Fruit fly (Drosophila melanogaster) whole organism, embryonic: Measurements from ENCODE around the gene CG7656.

Experiments
- BEAF-32 ChIP-seq: fragments of 200-800 bp; sonication (Bioruptor generic); optimal IDR thresholded peaks from 3 replicates; lab custom pipeline; 2017; ENCODE audit warnings: missing biosample characterization, missing genetic modification characterization, mild to moderate bottlenecking, moderate library complexity, missing genetic modification reagents
- Bdp1 ChIP-seq: fragments of 200-800 bp; sonication (Bioruptor generic); optimal IDR thresholded peaks from 3 replicates; lab custom pipeline; 2016; ENCODE audit warnings: missing biosample characterization, missing genetic modification characterization
- CG10209 ChIP-seq: fragments of 200-800 bp; sonication (Bioruptor generic); optimal IDR thresholded peaks from 3 replicates; lab custom pipeline; 2017; ENCODE audit warnings: missing biosample characterization, mild to moderate bottlenecking, missing genetic modification characterization, missing genetic modification reagents
- CG10654 ChIP-seq: fragments of 200-800 bp; sonication (Bioruptor generic); optimal IDR thresholded peaks from 2 replicates; lab custom pipeline; 2016; ENCODE audit warnings: missing biosample characterization, missing genetic modification characterization
- CG11696 ChIP-seq: fragments of 200-800 bp; sonication (Bioruptor generic); IDR thresholded peaks from 2 replicates; pipeline ENCODE4 v1.3.6; 2022; ENCODE audit warnings: missing biosample characterization, missing genetic modification characterization
- CG13624 ChIP-seq: fragments of 200-800 bp; sonication (Bioruptor generic); optimal IDR thresholded peaks from 2 replicates; lab custom pipeline; 2016; ENCODE audit warnings: missing biosample characterization, missing genetic modification characterization
- CG15011 ChIP-seq: fragments of 200-800 bp; sonication (Bioruptor generic); optimal IDR thresholded peaks from 3 replicates; lab custom pipeline; 2018; ENCODE audit warnings: missing biosample characterization, mild to moderate bottlenecking, missing genetic modification characterization
- CG18011 ChIP-seq: fragments of 200-800 bp; sonication (Bioruptor generic); optimal IDR thresholded peaks from 2 replicates; lab custom pipeline; 2017; ENCODE audit warnings: missing biosample characterization, missing genetic modification characterization, mild to moderate bottlenecking, moderate library complexity, missing genotype
- CG2199 ChIP-seq: fragments of 200-800 bp; sonication (Bioruptor generic); IDR thresholded peaks from 3 replicates; pipeline ENCODE4 v1.3.6; 2022; ENCODE audit warnings: missing biosample characterization, missing genetic modification characterization
- CG3281 ChIP-seq: fragments of 200-800 bp; sonication (Bioruptor generic); optimal IDR thresholded peaks from 3 replicates; lab custom pipeline; 2017; ENCODE audit warnings: missing biosample characterization, mild to moderate bottlenecking, missing genetic modification characterization
- CG33213 ChIP-seq: fragments of 200-800 bp; sonication (Bioruptor generic); optimal IDR thresholded peaks from 3 replicates; lab custom pipeline; 2016; ENCODE audit warnings: missing biosample characterization, missing genetic modification characterization
- CG4328 ChIP-seq: fragments of 200-800 bp; sonication (Bioruptor generic); optimal IDR thresholded peaks from 3 replicates; lab custom pipeline; 2017; ENCODE audit warnings: missing biosample characterization, missing genetic modification reagents, missing genetic modification characterization
- CG5180 ChIP-seq: fragments of 200-800 bp; sonication (Bioruptor generic); optimal IDR thresholded peaks from 3 replicates; lab custom pipeline; 2017; ENCODE audit warnings: missing biosample characterization, missing genetic modification characterization, mild to moderate bottlenecking, moderate library complexity, missing genetic modification reagents
- CG8281 ChIP-seq: fragments of 200-800 bp; sonication (Bioruptor generic); optimal IDR thresholded peaks from 2 replicates; lab custom pipeline; 2018; ENCODE audit warnings: missing biosample characterization, mild to moderate bottlenecking, missing genetic modification characterization, moderate library complexity
- CG8359 ChIP-seq: fragments of 200-800 bp; sonication (Bioruptor generic); optimal IDR thresholded peaks from 2 replicates; lab custom pipeline; 2017; ENCODE audit warnings: missing biosample characterization, mild to moderate bottlenecking, missing genetic modification characterization, borderline replicate concordance
- CG9876 ChIP-seq: fragments of 200-800 bp; sonication (Bioruptor generic); optimal IDR thresholded peaks from 2 replicates; lab custom pipeline; 2016; ENCODE audit warnings: missing biosample characterization, missing genetic modification characterization
- D ChIP-seq, 2 experiments: fragments of 200-800 bp in 1 of 2; fragments of >200 bp in 1 of 2; sonication (Bioruptor generic) in 1 of 2; optimal IDR thresholded peaks; 2 replicates in 1 of 2; 3 replicates in 1 of 2; lab custom pipeline; 2017; ENCODE audit warnings: mild to moderate bottlenecking in 1 of 2, missing biosample characterization in 1 of 2, missing genetic modification characterization in 1 of 2, missing genetic modification reagents in 1 of 2
- Dp ChIP-seq: fragments of 200-800 bp; sonication (Bioruptor generic); optimal IDR thresholded peaks from 2 replicates; lab custom pipeline; 2018; ENCODE audit warnings: missing biosample characterization, mild to moderate bottlenecking, missing genetic modification characterization, moderate library complexity
- HLHmδ ChIP-seq: fragments of 200-800 bp; sonication (Bioruptor generic); optimal IDR thresholded peaks from 2 replicates; lab custom pipeline; 2018; ENCODE audit warnings: missing biosample characterization, mild to moderate bottlenecking, missing genetic modification characterization, moderate library complexity
- Hand ChIP-seq: fragments of 200-800 bp; sonication (Bioruptor generic); optimal IDR thresholded peaks from 2 replicates; lab custom pipeline; 2017; ENCODE audit warnings: mild to moderate bottlenecking, missing biosample characterization, missing genetic modification reagents, missing genetic modification characterization
- Jarid2 ChIP-seq: fragments of 200-800 bp; sonication (Bioruptor generic); optimal IDR thresholded peaks from 3 replicates; lab custom pipeline; 2017; ENCODE audit warnings: mild to moderate bottlenecking, missing biosample characterization, missing genetic modification reagents, missing genetic modification characterization
- Kr ChIP-seq: fragments of 200-800 bp; sonication (Bioruptor generic); optimal IDR thresholded peaks from 2 replicates; lab custom pipeline; 2017; ENCODE audit warnings: missing biosample characterization, mild to moderate bottlenecking, missing genetic modification characterization
- Med ChIP-seq: fragments of 200-800 bp; sonication (Bioruptor generic); peaks from one replicate; lab custom pipeline; 2016; ENCODE audit warnings: missing biosample characterization, missing genetic modification characterization, mild to moderate bottlenecking, inconsistent platforms, moderate library complexity
- Mrtf ChIP-seq: fragments of 200-800 bp; sonication (Bioruptor generic); IDR thresholded peaks from 3 replicates; pipeline ENCODE4 v1.3.6; 2022; ENCODE audit warnings: missing biosample characterization, missing genetic modification characterization
- Optix ChIP-seq: fragments of 200-800 bp; sonication (Bioruptor generic); IDR thresholded peaks from 3 replicates; pipeline ENCODE4 v1.3.6; 2022; ENCODE audit warnings: missing biosample characterization, missing genetic modification characterization
- Pdp1 ChIP-seq, 2 experiments: fragments of 200-800 bp; sonication (Bioruptor generic); optimal IDR thresholded peaks; 3 replicates each; lab custom pipeline; 2016; ENCODE audit warnings: missing biosample characterization in 2 of 2, missing genetic modification characterization in 2 of 2, mild to moderate bottlenecking in 1 of 2, moderate library complexity in 1 of 2
- Rx ChIP-seq: fragments of 200-800 bp; sonication (Bioruptor generic); IDR thresholded peaks from 2 replicates; pipeline ENCODE4 v1.3.6; 2022; ENCODE audit warnings: missing biosample characterization, missing genetic modification characterization
- Sox102F ChIP-seq: fragments of 200-800 bp; sonication (Bioruptor generic); optimal IDR thresholded peaks from 2 replicates; lab custom pipeline; 2018; ENCODE audit warnings: missing biosample characterization, mild to moderate bottlenecking, missing genetic modification characterization, moderate library complexity
- Sry-δ ChIP-seq: fragments of 200-800 bp; sonication (Bioruptor generic); optimal IDR thresholded peaks from 2 replicates; lab custom pipeline; 2016; ENCODE audit warnings: missing biosample characterization, missing genetic modification characterization
- Stat92E ChIP-seq, 3 experiments: fragments of >200 bp in 2 of 3; fragments of 200-800 bp in 1 of 3; sonication (Bioruptor generic) in 1 of 3; optimal IDR thresholded peaks; 2 replicates each; lab custom pipeline; 2017 to 2019; ENCODE audit warnings: missing biosample characterization in 3 of 3, missing genetic modification characterization in 3 of 3, mild to moderate bottlenecking in 1 of 3, moderate library complexity in 1 of 3
- ab ChIP-seq: fragments of 200-800 bp; sonication (Bioruptor generic); optimal IDR thresholded peaks from 2 replicates; lab custom pipeline; 2016; ENCODE audit warnings: missing biosample characterization, missing genetic modification characterization
- ap ChIP-seq: fragments of 200-800 bp; sonication (Bioruptor generic); IDR thresholded peaks from 2 replicates; pipeline ENCODE4 v1.3.6; 2022; ENCODE audit warnings: missing biosample characterization, missing genetic modification characterization
- ato ChIP-seq: fragments of 200-800 bp; sonication (Bioruptor generic); IDR thresholded peaks from 2 replicates; pipeline ENCODE4 v1.3.6; 2022; ENCODE audit warnings: missing biosample characterization, missing genetic modification characterization; ENCODE audit not compliant: partially characterized antibody
- caup ChIP-seq: fragments of 200-800 bp; sonication (Bioruptor generic); optimal IDR thresholded peaks from 3 replicates; lab custom pipeline; 2017; ENCODE audit warnings: missing biosample characterization, mild to moderate bottlenecking, missing genetic modification characterization, moderate library complexity; ENCODE audit not compliant: severe bottlenecking
- chif ChIP-seq, 2 experiments: fragments of 200-800 bp; sonication (Bioruptor generic); optimal IDR thresholded peaks; 3 replicates each; lab custom pipeline; 2016; ENCODE audit warnings: missing biosample characterization in 2 of 2, missing genetic modification characterization in 2 of 2
- chm ChIP-seq: fragments of 200-800 bp; sonication (Bioruptor generic); IDR thresholded peaks from 2 replicates; pipeline ENCODE4 v1.3.6; 2022; ENCODE audit warnings: missing biosample characterization, missing genetic modification characterization
- crol ChIP-seq: fragments of 200-800 bp; sonication (Bioruptor generic); IDR thresholded peaks from 2 replicates; pipeline ENCODE4 v1.3.6; 2022; ENCODE audit warnings: missing biosample characterization, missing genetic modification characterization
- fd96Cb ChIP-seq: fragments of 200-800 bp; sonication (Bioruptor generic); optimal IDR thresholded peaks from 2 replicates; lab custom pipeline; 2018; ENCODE audit warnings: missing biosample characterization, mild to moderate bottlenecking, missing genetic modification characterization, moderate library complexity
- hbn ChIP-seq: fragments of 200-800 bp; sonication (Bioruptor generic); IDR thresholded peaks from 2 replicates; pipeline ENCODE4 v1.3.6; 2022; ENCODE audit warnings: missing biosample characterization, missing genetic modification characterization; ENCODE audit not compliant: partially characterized antibody
- jigr1 ChIP-seq: fragments of 200-800 bp; sonication (Bioruptor generic); IDR thresholded peaks from 3 replicates; pipeline ENCODE4 v1.3.6; 2022; ENCODE audit warnings: missing biosample characterization, missing genetic modification characterization
- mam ChIP-seq: fragments of 200-800 bp; sonication (Bioruptor generic); optimal IDR thresholded peaks from 3 replicates; lab custom pipeline; 2016; ENCODE audit warnings: missing biosample characterization, missing genetic modification characterization
- phol ChIP-seq: fragments of 200-800 bp; sonication (Bioruptor generic); optimal IDR thresholded peaks from 3 replicates; lab custom pipeline; 2018; ENCODE audit warnings: missing biosample characterization, mild to moderate bottlenecking, missing genetic modification characterization, moderate library complexity
- repo ChIP-seq: fragments of 200-800 bp; sonication (Bioruptor generic); optimal IDR thresholded peaks from 2 replicates; lab custom pipeline; 2016; ENCODE audit warnings: missing biosample characterization, missing genetic modification characterization
- sens ChIP-seq: fragments of 200-800 bp; sonication (Bioruptor generic); peaks from one replicate; lab custom pipeline; 2016; ENCODE audit warnings: missing biosample characterization, missing genetic modification characterization
- tap ChIP-seq: fragments of 200-800 bp; optimal IDR thresholded peaks from 3 replicates; lab custom pipeline; 2019; ENCODE audit warnings: missing biosample characterization, mild to moderate bottlenecking, missing genetic modification characterization, moderate library complexity
- tup ChIP-seq: fragments of 200-800 bp; sonication (Bioruptor generic); optimal IDR thresholded peaks from 2 replicates; lab custom pipeline; 2016; ENCODE audit warnings: missing biosample characterization, mild to moderate bottlenecking, missing genetic modification characterization, moderate library complexity
- vnd ChIP-seq: fragments of 200-800 bp; sonication (Bioruptor generic); IDR thresholded peaks from 3 replicates; pipeline ENCODE4 v1.3.6; 2022; ENCODE audit warnings: missing biosample characterization, missing genetic modification characterization; ENCODE audit not compliant: partially characterized antibody

The CG7656 gene

DNA sequence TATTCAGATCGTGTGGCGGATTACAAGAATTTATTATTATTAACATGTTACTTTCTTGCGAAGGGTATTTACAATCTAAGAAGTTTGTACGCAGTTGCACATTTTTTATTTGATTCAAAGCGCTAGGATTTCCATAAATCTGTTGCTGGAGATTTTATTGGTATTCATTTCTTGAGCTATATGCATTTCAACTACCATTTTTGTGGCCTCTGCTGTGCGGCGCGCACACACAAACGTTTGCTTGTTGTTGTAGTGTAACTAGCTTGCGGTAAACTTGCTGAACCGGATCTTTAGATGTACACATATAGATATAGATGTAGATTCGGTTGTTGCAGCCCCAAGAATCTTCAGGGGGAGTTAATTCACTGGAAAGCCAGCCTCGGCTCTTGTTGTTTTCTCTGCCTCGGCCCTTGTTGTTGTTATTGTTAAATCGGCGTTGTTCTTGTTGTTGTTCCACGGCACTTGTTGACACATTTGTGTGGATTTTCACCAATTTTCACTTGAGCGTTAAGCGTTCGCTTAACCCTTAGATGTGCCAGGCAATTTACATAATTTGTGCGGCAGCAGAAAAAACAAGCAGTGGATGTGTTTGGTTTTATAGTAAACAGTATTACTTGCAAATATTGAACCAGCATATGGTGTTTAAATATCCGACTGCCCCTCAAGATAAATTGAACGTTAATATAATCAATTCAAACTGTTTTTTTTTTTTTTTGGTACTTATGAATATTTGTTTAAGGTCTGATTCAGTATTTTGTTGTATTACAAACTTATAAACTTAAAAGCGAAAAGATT lies 3.0 kb upstream of the CG7656 start (continued):
- TF ChIP-seq tup (no peak), sens (GFP tag; lab: Kevin White, UChicago) (peak; percentile 81), hbn (GFP tag; lab: Robert Waterston, UW) (no peak), tap (tag; lab: Kevin White, UChicago) (no peak), Optix (GFP tag; lab: Robert Waterston, UW) (no peak), CG10654 (GFP tag; lab: Kevin White, UChicago) (no peak), CG11696 (GFP tag; lab: Robert Waterston, UW) (peak; percentile 85), CG18011 (GFP tag; lab: Kevin White, UChicago) (no peak), chif (GFP tag; optimal IDR thresholded peaks at IDR 0.05; lab: Kevin White, UChicago) (no peak), Rx (no peak), crol (GFP tag; lab: Robert Waterston, UW) (no peak), CG33213 (no peak), CG8359 (no peak), Jarid2 (GFP tag; lab: Kevin White, UChicago) (no peak), ato (GFP tag; lab: Robert Waterston, UW) (no peak), D (optimal IDR thresholded peaks at IDR 0.05; lab: Kevin White, UChicago) (no peak), D (GFP tag; optimal IDR thresholded peaks at IDR 0.05; lab: Kevin White, UChicago) (no peak), CG5180 (peak; percentile 46), jigr1 (GFP tag; lab: Robert Waterston, UW) (no peak), CG13624 (GFP tag; lab: Kevin White, UChicago) (peak; percentile 2), HLHmδ (GFP tag; lab: Kevin White, UChicago) (no peak), BEAF-32 (GFP tag; lab: Kevin White, UChicago) (no peak), phol (no peak), chm (GFP tag; lab: Robert Waterston, UW) (no peak), vnd (GFP tag; lab: Robert Waterston, UW) (no peak), Sox102F (peak; percentile 4), repo (GFP tag; lab: Kevin White, UChicago) (no peak), Bdp1 (GFP tag; lab: Kevin White, UChicago) (no peak), CG4328 (GFP tag; lab: Kevin White, UChicago) (peak; percentile 34), ap (GFP tag; lab: Robert Waterston, UW) (no peak), Kr (GFP tag; lab: Kevin White, UChicago) (no peak), CG2199 (peak; percentile 31; the same call in 1 of the 3 replicates), Med (no peak), Stat92E (GFP tag; optimal IDR thresholded peaks at IDR 0.05; lab: Kevin White, UChicago) (peak in 1 of 3 experiments; percentile 28), Pdp1 (GFP tag; optimal IDR thresholded peaks at IDR 0.05; lab: Kevin White, UChicago) (peak in 1 of 2 experiments; percentile 49), Sry-δ (GFP tag; lab: Kevin White, UChicago) (no peak), fd96Cb (no peak), CG10209 (no peak), Dp (GFP tag; lab: Kevin White, UChicago) (no peak), CG8281 (tag; lab: Kevin White, UChicago) (no peak), Mrtf (GFP tag; lab: Robert Waterston, UW) (0 out of 3 replicates have a peak, but pooled peaks have one; percentile 19), CG15011 (peak; percentile 35), caup (GFP tag; lab: Kevin White, UChicago) (peak; percentile 6), CG9876 (GFP tag; lab: Kevin White, UChicago) (no peak), CG3281 (GFP tag; lab: Kevin White, UChicago) (peak; percentile 39), mam (GFP tag; lab: Kevin White, UChicago) (no peak), Hand (GFP tag; lab: Kevin White, UChicago) (no peak), ab (no peak)
